Worm (Caenorhabditis elegans): ENCODE data around the gene Y66D12A.19.

The Y66D12A.19 gene

ce11 chrIII:11558251-11558650, 49.4 kb downstream of the Y66D12A.19 start:
- TF ChIP-seq nhr-25 (tag; optimal IDR thresholded peaks at IDR 0.05) (peak; percentile 76), nhr-12 (tag; optimal IDR thresholded peaks at IDR 0.05) (no peak), aly-2 (tag; optimal IDR thresholded peaks at IDR 0.05) (no peak), skn-1 (tag; optimal IDR thresholded peaks at IDR 0.05) (no peak), mdl-1 (tag; optimal IDR thresholded peaks at IDR 0.05) (no peak)

ce11 chrIII:11559677-11560076, 50.8 kb downstream of the Y66D12A.19 start:
- peak; percentile 57 for TF ChIP-seq nhr-25 (tag; optimal IDR thresholded peaks at IDR 0.05)
- no peak for TF ChIP-seq elt-3 (tag; optimal IDR thresholded peaks at IDR 0.05)

ce11 chrIII:11560504-11561202, 51.8 kb downstream of the Y66D12A.19 start, which contains the start of gene ztf-29:
Gene ztf-29, plus strand, starts transcription at chrIII:11561152.
- TF ChIP-seq nhr-237 (tag; optimal IDR thresholded peaks at IDR 0.05) = no peak
- TF ChIP-seq fkh-10 (GFP tag; optimal IDR thresholded peaks at IDR 0.05) = no peak
- no peak for TF ChIP-seq egl-27 (tag; optimal IDR thresholded peaks at IDR 0.05)
- TF ChIP-seq pqm-1 (tag; optimal IDR thresholded peaks at IDR 0.05) = no peak
- no peak for TF ChIP-seq nhr-12 (tag; optimal IDR thresholded peaks at IDR 0.05)
- TF ChIP-seq ztf-11 (tag; optimal IDR thresholded peaks at IDR 0.05) = no peak
- no peak for TF ChIP-seq lsy-12 (tag; optimal IDR thresholded peaks at IDR 0.05)
- TF ChIP-seq aly-2 (tag; optimal IDR thresholded peaks at IDR 0.05) = no peak
- TF ChIP-seq nhr-23 (tag; optimal IDR thresholded peaks at IDR 0.05) = no peak
- TF ChIP-seq nfya-1 (tag; optimal IDR thresholded peaks at IDR 0.05; ENCODE audit: insufficient read depth) = no peak
- no peak for TF ChIP-seq unc-62 (GFP tag; optimal IDR thresholded peaks at IDR 0.05)
- no peak for TF ChIP-seq pha-4 (tag; optimal IDR thresholded peaks at IDR 0.05)
- TF ChIP-seq unc-39 (tag; optimal IDR thresholded peaks at IDR 0.05) = no peak
- TF ChIP-seq egl-5 (tag; optimal IDR thresholded peaks at IDR 0.05) = no peak
- TF ChIP-seq daf-12 (tag; optimal IDR thresholded peaks at IDR 0.05) = no peak
- no peak for TF ChIP-seq lin-15B (tag; optimal IDR thresholded peaks at IDR 0.05)

ce11 chrIII:11561597-11561996, 52.7 kb downstream of the Y66D12A.19 start:
- TF ChIP-seq unc-39 (tag; optimal IDR thresholded peaks at IDR 0.05) (no peak), aly-2 (tag; optimal IDR thresholded peaks at IDR 0.05) (no peak), mml-1 (tag; optimal IDR thresholded peaks at IDR 0.05) (no peak), nhr-43 (tag; optimal IDR thresholded peaks at IDR 0.05; ENCODE audit: poor library complexity, severe bottlenecking) (no peak), ceh-16 (tag; optimal IDR thresholded peaks at IDR 0.05) (no peak), daf-12 (tag; optimal IDR thresholded peaks at IDR 0.05) (no peak), egl-5 (tag; optimal IDR thresholded peaks at IDR 0.05) (no peak)

Measured in whole organism, L3 larva.